Fruit fly (Drosophila melanogaster) whole organism, embryonic: ENCODE results near the gene roq.

Source experiments
- B-H1 ChIP-seq: fragments of 200-800 bp; sonication (Bioruptor generic); IDR thresholded peaks from 3 replicates; pipeline ENCODE4 v1.3.6; 2022; ENCODE audit warnings: missing biosample characterization, missing genetic modification characterization
- CG10979 ChIP-seq: fragments of 200-800 bp; sonication (Bioruptor generic); optimal IDR thresholded peaks from 2 replicates; lab custom pipeline; 2018; ENCODE audit warnings: missing biosample characterization, mild to moderate bottlenecking, missing genetic modification characterization, moderate library complexity
- CG11504 ChIP-seq: fragments of 200-800 bp; sonication (Bioruptor generic); optimal IDR thresholded peaks from 3 replicates; lab custom pipeline; 2019; ENCODE audit warnings: missing biosample characterization, mild to moderate bottlenecking, missing genetic modification characterization, moderate library complexity
- CG12071 ChIP-seq: fragments of 200-800 bp; sonication (Bioruptor generic); optimal IDR thresholded peaks from 3 replicates; lab custom pipeline; 2018; ENCODE audit warnings: missing biosample characterization, mild to moderate bottlenecking, missing genetic modification characterization
- CG13287 ChIP-seq: fragments of 200-800 bp; sonication (Bioruptor generic); IDR thresholded peaks from 2 replicates; pipeline ENCODE4 v1.3.6; 2022; ENCODE audit warnings: missing biosample characterization, missing genetic modification characterization; ENCODE audit not compliant: partially characterized antibody
- CG14014 ChIP-seq: fragments of 200-800 bp; sonication (Bioruptor generic); IDR thresholded peaks from 2 replicates; pipeline ENCODE4 v1.3.6; 2022; ENCODE audit warnings: missing biosample characterization, missing genetic modification characterization
- CG17186 ChIP-seq: fragments of 200-800 bp; sonication (Bioruptor generic); optimal IDR thresholded peaks from 3 replicates; lab custom pipeline; 2017; ENCODE audit warnings: missing biosample characterization, missing genetic modification reagents, missing genetic modification characterization
- CG17385 ChIP-seq: fragments of 200-800 bp; sonication (Bioruptor generic); optimal IDR thresholded peaks from 3 replicates; lab custom pipeline; 2018; ENCODE audit warnings: missing biosample characterization, mild to moderate bottlenecking, missing genetic modification characterization
- CG17912 ChIP-seq: fragments of 200-800 bp; sonication (Bioruptor generic); optimal IDR thresholded peaks from 2 replicates; lab custom pipeline; 2018; ENCODE audit warnings: missing biosample characterization, mild to moderate bottlenecking, missing genetic modification characterization
- CG2120 ChIP-seq: fragments of 200-800 bp; sonication (Bioruptor generic); optimal IDR thresholded peaks from 3 replicates; lab custom pipeline; 2016; ENCODE audit warnings: missing biosample characterization, missing genetic modification characterization
- CG31365 ChIP-seq: fragments of 200-800 bp; sonication (Bioruptor generic); optimal IDR thresholded peaks from 2 replicates; lab custom pipeline; 2018; ENCODE audit warnings: missing biosample characterization, mild to moderate bottlenecking, missing genetic modification characterization
- CG32532 ChIP-seq: fragments of 200-800 bp; sonication (Bioruptor generic); IDR thresholded peaks from 2 replicates; pipeline ENCODE4 v1.3.6; 2022; ENCODE audit warnings: missing biosample characterization, missing genetic modification characterization
- CG33557 ChIP-seq: fragments of 200-800 bp; sonication (Bioruptor generic); optimal IDR thresholded peaks from 2 replicates; lab custom pipeline; 2019; ENCODE audit warnings: missing biosample characterization, mild to moderate bottlenecking, missing genetic modification characterization, moderate library complexity
- CG42726 ChIP-seq: fragments of 200-800 bp; sonication (Bioruptor generic); IDR thresholded peaks from 2 replicates; pipeline ENCODE4 v1.3.6; 2022; ENCODE audit warnings: missing biosample characterization, missing genetic modification characterization; ENCODE audit not compliant: partially characterized antibody
- CG7271 ChIP-seq: fragments of 200-800 bp; sonication (Bioruptor generic); optimal IDR thresholded peaks from 2 replicates; lab custom pipeline; 2018; ENCODE audit warnings: missing biosample characterization, mild to moderate bottlenecking, missing genetic modification characterization, moderate library complexity
- CG8290 ChIP-seq, 3 experiments: fragments of 200-800 bp; sonication (Bioruptor generic); optimal IDR thresholded peaks; 2 replicates each; lab custom pipeline; 2016 to 2019; ENCODE audit warnings: missing biosample characterization in 3 of 3, missing genetic modification characterization in 3 of 3, mild to moderate bottlenecking in 2 of 3, moderate library complexity in 1 of 3
- CG8388 ChIP-seq: fragments of 200-800 bp; sonication (Bioruptor generic); optimal IDR thresholded peaks from 2 replicates; lab custom pipeline; 2019; ENCODE audit warnings: missing biosample characterization, mild to moderate bottlenecking, missing genetic modification characterization, moderate library complexity
- Dad ChIP-seq: fragments of 200-800 bp; sonication (Bioruptor generic); optimal IDR thresholded peaks from 3 replicates; lab custom pipeline; 2016; ENCODE audit warnings: missing biosample characterization, missing genetic modification characterization
- Dbx ChIP-seq: fragments of 200-800 bp; sonication (Bioruptor generic); IDR thresholded peaks from 3 replicates; pipeline ENCODE4 v1.3.6; 2022; ENCODE audit warnings: missing biosample characterization, missing genetic modification characterization
- Dp ChIP-seq: fragments of 200-800 bp; sonication (Bioruptor generic); optimal IDR thresholded peaks from 2 replicates; lab custom pipeline; 2018; ENCODE audit warnings: missing biosample characterization, mild to moderate bottlenecking, missing genetic modification characterization, moderate library complexity
- E2f2 ChIP-seq: fragments of 200-800 bp; sonication (Bioruptor generic); IDR thresholded peaks from 2 replicates; pipeline ENCODE4 v1.3.6; 2022; ENCODE audit warnings: missing biosample characterization, missing genetic modification characterization
- HLH54F ChIP-seq: fragments of 200-800 bp; sonication (Bioruptor generic); optimal IDR thresholded peaks from 3 replicates; lab custom pipeline; 2016; ENCODE audit warnings: missing biosample characterization, missing genetic modification characterization
- HLHmδ ChIP-seq: fragments of 200-800 bp; sonication (Bioruptor generic); optimal IDR thresholded peaks from 2 replicates; lab custom pipeline; 2018; ENCODE audit warnings: missing biosample characterization, mild to moderate bottlenecking, missing genetic modification characterization, moderate library complexity
- Hey ChIP-seq: fragments of 200-800 bp; sonication (Bioruptor generic); optimal IDR thresholded peaks from 3 replicates; lab custom pipeline; 2018; ENCODE audit warnings: missing biosample characterization, mild to moderate bottlenecking, missing genetic modification characterization
- Hmr ChIP-seq: fragments of 200-800 bp; sonication (Bioruptor generic); optimal IDR thresholded peaks from 3 replicates; lab custom pipeline; 2017; ENCODE audit warnings: mild to moderate bottlenecking, missing biosample characterization, missing genetic modification reagents, missing genetic modification characterization
- MTF-1 ChIP-seq: fragments of 200-800 bp; sonication (Bioruptor generic); optimal IDR thresholded peaks from 2 replicates; lab custom pipeline; 2018; ENCODE audit warnings: missing biosample characterization, mild to moderate bottlenecking, missing genetic modification characterization, borderline replicate concordance
- Max ChIP-seq: fragments of 200-800 bp; sonication (Bioruptor generic); optimal IDR thresholded peaks from 2 replicates; lab custom pipeline; 2016; ENCODE audit warnings: missing biosample characterization, mild to moderate bottlenecking, missing genetic modification characterization
- Pdp1 ChIP-seq, 2 experiments: fragments of 200-800 bp; sonication (Bioruptor generic); optimal IDR thresholded peaks; 3 replicates each; lab custom pipeline; 2016; ENCODE audit warnings: missing biosample characterization in 2 of 2, missing genetic modification characterization in 2 of 2, mild to moderate bottlenecking in 1 of 2, moderate library complexity in 1 of 2
- Six4 ChIP-seq: fragments of 200-800 bp; sonication (Bioruptor generic); optimal IDR thresholded peaks from 2 replicates; lab custom pipeline; 2016; ENCODE audit warnings: missing biosample characterization, missing genetic modification characterization
- Ssrp ChIP-seq: fragments of 200-800 bp; sonication (Bioruptor generic); optimal IDR thresholded peaks from 2 replicates; lab custom pipeline; 2018; ENCODE audit warnings: missing biosample characterization, mild to moderate bottlenecking, missing genetic modification characterization, moderate library complexity
- Trl ChIP-seq, 3 experiments: fragments of >200 bp in 2 of 3; fragments of 200-800 bp in 1 of 3; sonication (Bioruptor generic) in 1 of 3; optimal IDR thresholded peaks; 2 replicates in 1 of 3; 3 replicates in 2 of 3; lab custom pipeline; 2016 to 2017; ENCODE audit warnings: missing biosample characterization in 1 of 3, missing genetic modification characterization in 1 of 3
- aop ChIP-seq: fragments of 200-800 bp; sonication (Bioruptor generic); IDR thresholded peaks from 2 replicates; pipeline ENCODE4 v1.3.6; 2022; ENCODE audit warnings: missing biosample characterization, missing genetic modification characterization
- ci ChIP-seq: fragments of 200-800 bp; sonication (Bioruptor generic); IDR thresholded peaks from 3 replicates; pipeline ENCODE4 v1.3.6; 2022; ENCODE audit warnings: missing biosample characterization, missing genetic modification characterization
- ewg ChIP-seq: fragments of 200-800 bp; sonication (Bioruptor generic); optimal IDR thresholded peaks from 3 replicates; lab custom pipeline; 2017; ENCODE audit warnings: mild to moderate bottlenecking, missing biosample characterization, missing genetic modification reagents, missing genetic modification characterization
- lola ChIP-seq, 3 experiments: fragments of >200 bp in 2 of 3; fragments of 200-800 bp in 1 of 3; sonication (Bioruptor generic) in 1 of 3; optimal IDR thresholded peaks; 2 replicates each; lab custom pipeline; 2017 to 2019; ENCODE audit warnings: missing biosample characterization in 3 of 3, missing genetic modification characterization in 3 of 3, mild to moderate bottlenecking in 1 of 3, moderate library complexity in 1 of 3
- lov ChIP-seq, 2 experiments: fragments of 200-800 bp in 1 of 2; fragments of >200 bp in 1 of 2; sonication (Bioruptor generic) in 1 of 2; IDR thresholded peaks in 1 of 2; optimal IDR thresholded peaks in 1 of 2; 2 replicates in 1 of 2; 3 replicates in 1 of 2; pipeline versions ENCODE4 v1.3.6 to Lab custom; 2017 to 2022; ENCODE audit warnings: missing biosample characterization in 1 of 2, missing genetic modification characterization in 1 of 2
- oc ChIP-seq: fragments of 200-800 bp; sonication (Bioruptor generic); optimal IDR thresholded peaks from 2 replicates; lab custom pipeline; 2018; ENCODE audit warnings: missing biosample characterization, mild to moderate bottlenecking, missing genetic modification characterization, moderate library complexity
- onecut ChIP-seq: fragments of 200-800 bp; sonication (Bioruptor generic); IDR thresholded peaks from 2 replicates; pipeline ENCODE4 v1.3.6; 2022; ENCODE audit warnings: missing biosample characterization, missing genetic modification characterization
- otp ChIP-seq: fragments of 200-800 bp; sonication (Bioruptor generic); IDR thresholded peaks from 3 replicates; pipeline ENCODE4, ENCODE4 v1.3.6; 2022; ENCODE audit warnings: missing biosample characterization, missing genetic modification characterization
- repo ChIP-seq: fragments of 200-800 bp; sonication (Bioruptor generic); optimal IDR thresholded peaks from 2 replicates; lab custom pipeline; 2016; ENCODE audit warnings: missing biosample characterization, missing genetic modification characterization
- row ChIP-seq: fragments of 200-800 bp; sonication (Bioruptor generic); IDR thresholded peaks from 3 replicates; pipeline ENCODE4 v1.3.6; 2022; ENCODE audit warnings: missing biosample characterization, missing genetic modification characterization
- run ChIP-seq: fragments of 200-800 bp; sonication (Bioruptor generic); optimal IDR thresholded peaks from 3 replicates; lab custom pipeline; 2018; ENCODE audit warnings: missing biosample characterization, mild to moderate bottlenecking, missing genetic modification characterization
- seq ChIP-seq: fragments of 200-800 bp; sonication (Bioruptor generic); IDR thresholded peaks from 2 replicates; pipeline ENCODE4 v1.3.6; 2022; ENCODE audit warnings: missing biosample characterization, missing genetic modification characterization
- so ChIP-seq: fragments of 200-800 bp; sonication (Bioruptor generic); IDR thresholded peaks from 3 replicates; pipeline ENCODE4 v1.3.6; 2022; ENCODE audit warnings: missing biosample characterization, missing genetic modification characterization
- ssp ChIP-seq: fragments of 200-800 bp; sonication (Bioruptor generic); IDR thresholded peaks from 2 replicates; pipeline ENCODE4 v1.3.6; 2022; ENCODE audit warnings: missing biosample characterization, missing genetic modification characterization
- stc ChIP-seq: fragments of 200-800 bp; sonication (Bioruptor generic); IDR thresholded peaks from 2 replicates; pipeline ENCODE4 v1.3.6; 2022; ENCODE audit warnings: missing biosample characterization, missing genetic modification characterization
- tap ChIP-seq: fragments of 200-800 bp; optimal IDR thresholded peaks from 3 replicates; lab custom pipeline; 2019; ENCODE audit warnings: missing biosample characterization, mild to moderate bottlenecking, missing genetic modification characterization, moderate library complexity
- vfl ChIP-seq: fragments of 200-800 bp; sonication (Bioruptor generic); optimal IDR thresholded peaks from 2 replicates; lab custom pipeline; 2016; ENCODE audit warnings: missing biosample characterization, missing genetic modification characterization

The roq gene

dm6 chr3L:16411566-16411965 lies 33.2 kb upstream of the roq start, which contains the start of gene fax (continued):
- TF ChIP-seq ssp (GFP tag; lab: Robert Waterston, UW) (no peak), row (GFP tag; lab: Robert Waterston, UW) (peak; percentile 46; the same call in 1 of the 3 replicates), otp (GFP tag; lab: Robert Waterston, UW) (peak; percentile 44; the same call in 1 of the 3 replicates), oc (tag; lab: Kevin White, UChicago) (no peak), Max (no peak), repo (no peak), CG8290 (GFP tag; optimal IDR thresholded peaks at IDR 0.05; lab: Kevin White, UChicago) (peak; percentile 52), CG8290 (tag; optimal IDR thresholded peaks at IDR 0.05; lab: Kevin White, UChicago) (peak; percentile 71 to 78), lola (GFP tag; optimal IDR thresholded peaks at IDR 0.05; lab: Kevin White, UChicago) (no peak), CG13287 (GFP tag; lab: Robert Waterston, UW) (peak; percentile 30; the same call in 1 of the 2 replicates), Hey (tag; lab: Kevin White, UChicago) (no peak), CG33557 (GFP tag; lab: Kevin White, UChicago) (peak; percentile 19), Trl (optimal IDR thresholded peaks at IDR 0.05; lab: Kevin White, UChicago) (peak; percentile 83 to 84), Trl (GFP tag; optimal IDR thresholded peaks at IDR 0.05; lab: Kevin White, UChicago) (peak; percentile 17), Dp (GFP tag; lab: Kevin White, UChicago) (peak; percentile 67), B-H1 (GFP tag; lab: Robert Waterston, UW) (no peak), Pdp1 (GFP tag; optimal IDR thresholded peaks at IDR 0.05; lab: Kevin White, UChicago) (peak in 1 of 2 experiments; percentile 35), run (tag; lab: Kevin White, UChicago) (peak; percentile 12), Dad (peak; percentile 13), Six4 (GFP tag; lab: Kevin White, UChicago) (peak; percentile 58), CG14014 (GFP tag; lab: Robert Waterston, UW) (no peak), Hmr (GFP tag; lab: Kevin White, UChicago) (peak; percentile 57), ewg (GFP tag; lab: Kevin White, UChicago) (peak; percentile 49), CG42726 (GFP tag; lab: Robert Waterston, UW) (peak; percentile 85), CG32532 (peak; percentile 29; the same call in 1 of the 2 replicates), aop (GFP tag; lab: Robert Waterston, UW) (peak; percentile 46; the same call in 1 of the 2 replicates), CG12071 (GFP tag; lab: Kevin White, UChicago) (peak; percentile 26), vfl (GFP tag; lab: Kevin White, UChicago) (no peak), E2f2 (GFP tag; lab: Robert Waterston, UW) (peak; percentile 79), CG8388 (GFP tag; lab: Kevin White, UChicago) (peak; percentile 11), MTF-1 (peak; percentile 51), stc (GFP tag; lab: Robert Waterston, UW) (peak; percentile 54; the same call in 1 of the 2 replicates), CG11504 (tag; lab: Kevin White, UChicago) (no peak), CG17912 (GFP tag; lab: Kevin White, UChicago) (peak; percentile 4), onecut (GFP tag; lab: Robert Waterston, UW) (peak; percentile 33; the same call in 1 of the 2 replicates), Ssrp (tag; lab: Kevin White, UChicago) (no peak), CG17186 (GFP tag; lab: Kevin White, UChicago) (peak; percentile 60), HLH54F (GFP tag; lab: Kevin White, UChicago) (no peak), lov (optimal IDR thresholded peaks at IDR 0.05; lab: Kevin White, UChicago) (no peak), lov (GFP tag; IDR thresholded peaks at IDR 0.05; lab: Robert Waterston, UW) (no peak; the same call in 2 of the 3 replicates), CG2120 (GFP tag; lab: Kevin White, UChicago) (peak; percentile 0), Dbx (GFP tag; lab: Robert Waterston, UW) (peak; percentile 33; the same call in 1 of the 3 replicates), seq (GFP tag; lab: Robert Waterston, UW) (peak; percentile 17; the same call in 1 of the 2 replicates), HLHmδ (GFP tag; lab: Kevin White, UChicago) (peak; percentile 91), CG7271 (tag; lab: Kevin White, UChicago) (peak; percentile 43), so (peak; percentile 57; the same call in 1 of the 3 replicates), CG31365 (peak; percentile 59), CG17385 (peak; percentile 51), CG10979 (tag; lab: Kevin White, UChicago) (peak; percentile 41), ci (GFP tag; lab: Robert Waterston, UW) (peak; percentile 74; the same call in 2 of the 3 replicates), tap (tag; lab: Kevin White, UChicago) (peak; percentile 15)
